Worm (Caenorhabditis elegans): ENCODE results near the gene T28A11.17.

- TF ChIP-seq akir-1 (GFP tag; optimal IDR thresholded peaks at IDR 0.05) (no peak), hlh-26 (GFP tag; conservative IDR thresholded peaks at IDR 0.05) (no peak)
Measured at ce11 chrV:3218604-3219003, 47.5 kb downstream of the T28A11.17 start.
